Fruit fly (Drosophila melanogaster) Kc167 (cell line): ENCODE data around the gene sowi.

Experiments used
- Myc ChIP-seq: fragments of >200 bp; optimal IDR thresholded peaks from 2 replicates; lab custom pipeline; 2017; ENCODE audit warnings: missing external identifiers
- h ChIP-seq: fragments of >200 bp; optimal IDR thresholded peaks from 3 replicates; lab custom pipeline; 2018; ENCODE audit warnings: missing external identifiers
- insv ChIP-seq: fragments of >200 bp; optimal IDR thresholded peaks from 3 replicates; lab custom pipeline; 2018; ENCODE audit warnings: missing external identifiers
- psq ChIP-seq: fragments of >200 bp; optimal IDR thresholded peaks from 2 replicates; lab custom pipeline; 2017; ENCODE audit warnings: missing external identifiers
- ttk ChIP-seq: sonication (Bioruptor generic); optimal IDR thresholded peaks from 2 replicates; lab custom pipeline; 2017; ENCODE audit warnings: missing external identifiers

- no peak for TF ChIP-seq h (lab: Kevin White, UChicago)
- TF ChIP-seq psq (lab: Kevin White, UChicago) = no peak
- no peak for TF ChIP-seq insv
- no peak for TF ChIP-seq Myc (lab: Kevin White, UChicago)
- TF ChIP-seq ttk = no peak
These were observed 35.6 kb upstream of the sowi start for dm6 chr3R:6663289-6663666.
